Worm (Caenorhabditis elegans) whole organism, L3 larva: ENCODE data around the gene glna-1.

Experiments
- R02D3.7 ChIP-seq: fragments of 150-350 bp; optimal IDR thresholded peaks from 2 replicates; lab custom pipeline; 2014; ENCODE audit warnings: missing biosample characterization, missing genetic modification characterization
- ZK546.5 ChIP-seq: sonication (generic microtip); optimal IDR thresholded peaks from 2 replicates; lab custom pipeline; 2017; ENCODE audit warnings: missing biosample characterization, missing genetic modification characterization
- aly-2 ChIP-seq: fragments of 150-350 bp; optimal IDR thresholded peaks from 2 replicates; lab custom pipeline; 2014; ENCODE audit warnings: missing biosample characterization, missing genetic modification characterization
- ama-1 ChIP-seq: fragments of 150-350 bp; optimal IDR thresholded peaks from 2 replicates; lab custom pipeline; 2018
- ceh-28 ChIP-seq: fragments of 150-350 bp; optimal IDR thresholded peaks from 2 replicates; lab custom pipeline; 2014; ENCODE audit warnings: missing biosample characterization, missing genetic modification reagents, missing genetic modification characterization
- ceh-82 ChIP-seq: fragments of 150-350 bp; optimal IDR thresholded peaks from 2 replicates; lab custom pipeline; 2014; ENCODE audit warnings: missing biosample characterization, missing genetic modification characterization
- ceh-9 ChIP-seq: sonication (generic microtip); optimal IDR thresholded peaks from 2 replicates; lab custom pipeline; 2018; ENCODE audit warnings: missing biosample characterization, missing genetic modification characterization
- egl-5 ChIP-seq: fragments of 150-350 bp; optimal IDR thresholded peaks from 2 replicates; lab custom pipeline; 2017; ENCODE audit warnings: missing biosample characterization, missing genetic modification reagents, missing genetic modification characterization, inconsistent platforms
- elt-2 ChIP-seq: sonication (generic microtip); optimal IDR thresholded peaks from 2 replicates; lab custom pipeline; 2016; ENCODE audit warnings: missing genetic modification reagents, mild to moderate bottlenecking, missing genetic modification characterization, missing compliant biosample characterization
- elt-3 ChIP-seq, 3 experiments: fragments of 150-350 bp in 1 of 3; sonication (generic microtip) in 2 of 3; optimal IDR thresholded peaks; 2 replicates in 2 of 3; 4 replicates in 1 of 3; lab custom pipeline; 2014 to 2017; ENCODE audit warnings: missing biosample characterization in 3 of 3, missing genetic modification characterization in 3 of 3
- eor-1 ChIP-seq, 2 experiments: fragments of 150-350 bp; optimal IDR thresholded peaks; 2 replicates each; lab custom pipeline; 2014 to 2018; ENCODE audit warnings: missing biosample characterization in 2 of 2, missing genetic modification characterization in 2 of 2
- fkh-2 ChIP-seq: fragments of 150-350 bp; optimal IDR thresholded peaks from 2 replicates; lab custom pipeline; 2014; ENCODE audit warnings: missing biosample characterization, missing genetic modification reagents, missing genetic modification characterization
- fos-1 ChIP-seq: fragments of 150-350 bp; optimal IDR thresholded peaks from 2 replicates; lab custom pipeline; 2014; ENCODE audit warnings: missing biosample characterization, missing genetic modification characterization
- jun-1 ChIP-seq: fragments of 150-350 bp; optimal IDR thresholded peaks from 2 replicates; lab custom pipeline; 2014; ENCODE audit warnings: missing biosample characterization, missing genetic modification reagents, missing genetic modification characterization
- lin-15B ChIP-seq: fragments of 150-350 bp; optimal IDR thresholded peaks from 2 replicates; lab custom pipeline; 2014; ENCODE audit warnings: missing biosample characterization, missing genetic modification characterization
- lin-39 ChIP-seq: fragments of 150-350 bp; optimal IDR thresholded peaks from 2 replicates; lab custom pipeline; 2018; ENCODE audit warnings: missing biosample characterization, missing genetic modification reagents, missing genetic modification characterization
- lsy-12 ChIP-seq: sonication (generic microtip); optimal IDR thresholded peaks from 2 replicates; lab custom pipeline; 2016; ENCODE audit warnings: mild to moderate bottlenecking, missing genetic modification characterization, missing compliant biosample characterization
- mdl-1 ChIP-seq: fragments of 150-350 bp; optimal IDR thresholded peaks from 2 replicates; lab custom pipeline; 2014; ENCODE audit warnings: missing biosample characterization, missing genetic modification characterization
- nfya-1 ChIP-seq: sonication (generic microtip); optimal IDR thresholded peaks from 2 replicates; lab custom pipeline; 2017; ENCODE audit warnings: missing genetic modification characterization, mild to moderate bottlenecking, missing compliant biosample characterization, antibody characterized with exemption, moderate library complexity; ENCODE audit not compliant: insufficient read depth
- nhr-11 ChIP-seq: fragments of 150-350 bp; optimal IDR thresholded peaks from 2 replicates; lab custom pipeline; 2014; ENCODE audit warnings: missing biosample characterization, missing genetic modification characterization
- nhr-12 ChIP-seq: fragments of 150-350 bp; optimal IDR thresholded peaks from 2 replicates; lab custom pipeline; 2014; ENCODE audit warnings: missing biosample characterization, missing genetic modification characterization
- nhr-23 ChIP-seq: fragments of 150-350 bp; optimal IDR thresholded peaks from 2 replicates; lab custom pipeline; 2014; ENCODE audit warnings: missing biosample characterization, missing genetic modification reagents, missing genetic modification characterization
- nhr-237 ChIP-seq: fragments of 150-350 bp; optimal IDR thresholded peaks from 2 replicates; lab custom pipeline; 2014; ENCODE audit warnings: missing biosample characterization, missing genetic modification characterization
- nhr-25 ChIP-seq: sonication (generic microtip); optimal IDR thresholded peaks from 2 replicates; lab custom pipeline; 2017; ENCODE audit warnings: missing biosample characterization, missing genetic modification characterization
- nhr-28 ChIP-seq: fragments of 150-350 bp; optimal IDR thresholded peaks from 2 replicates; lab custom pipeline; 2014; ENCODE audit warnings: missing biosample characterization, missing genetic modification characterization
- nhr-43 ChIP-seq: sonication (generic microtip); optimal IDR thresholded peaks from 2 replicates; lab custom pipeline; 2016; ENCODE audit warnings: mild to moderate bottlenecking, missing genetic modification characterization, missing compliant biosample characterization; ENCODE audit not compliant: poor library complexity, severe bottlenecking
- nhr-77 ChIP-seq: fragments of 150-350 bp; optimal IDR thresholded peaks from 2 replicates; lab custom pipeline; 2014; ENCODE audit warnings: missing biosample characterization, missing genetic modification characterization
- pha-4 ChIP-seq: fragments of 150-350 bp; optimal IDR thresholded peaks from 2 replicates; lab custom pipeline; 2014; ENCODE audit warnings: missing biosample characterization, missing genetic modification reagents, missing genetic modification characterization
- pqm-1 ChIP-seq: fragments of 150-350 bp; optimal IDR thresholded peaks from 2 replicates; lab custom pipeline; 2017; ENCODE audit warnings: missing biosample characterization, missing genetic modification characterization, inconsistent platforms
- sea-2 ChIP-seq: fragments of 150-350 bp; sonication (generic microtip); optimal IDR thresholded peaks from 4 replicates; lab custom pipeline; 2014; ENCODE audit warnings: missing biosample characterization, missing genetic modification reagents, missing genetic modification characterization
- skn-1 ChIP-seq: fragments of 150-350 bp; optimal IDR thresholded peaks from 2 replicates; lab custom pipeline; 2014; ENCODE audit warnings: missing biosample characterization, missing genetic modification characterization
- snpc-4 ChIP-seq: fragments of 150-350 bp; optimal IDR thresholded peaks from 2 replicates; lab custom pipeline; 2014; ENCODE audit warnings: missing biosample characterization, missing genetic modification characterization
- tbx-2 ChIP-seq: sonication (generic microtip); optimal IDR thresholded peaks from 2 replicates; lab custom pipeline; 2016; ENCODE audit warnings: mild to moderate bottlenecking, missing genetic modification characterization, missing compliant biosample characterization
- unc-39 ChIP-seq: sonication (generic microtip); optimal IDR thresholded peaks from 4 replicates; lab custom pipeline; 2017; ENCODE audit warnings: missing biosample characterization, missing genetic modification characterization
- unc-62 ChIP-seq: fragments of 150-350 bp; sonication (generic microtip); optimal IDR thresholded peaks from 4 replicates; lab custom pipeline; 2014; ENCODE audit warnings: missing biosample characterization, missing genetic modification reagents, missing genetic modification characterization
- zag-1 ChIP-seq: fragments of 150-350 bp; optimal IDR thresholded peaks from 2 replicates; lab custom pipeline; 2014; ENCODE audit warnings: missing biosample characterization, missing genetic modification characterization
- ztf-11 ChIP-seq: fragments of 150-350 bp; optimal IDR thresholded peaks from 2 replicates; lab custom pipeline; 2014; ENCODE audit warnings: missing biosample characterization, missing genetic modification characterization
- ztf-4 ChIP-seq: fragments of 150-350 bp; optimal IDR thresholded peaks from 2 replicates; lab custom pipeline; 2014; ENCODE audit warnings: missing biosample characterization, missing genetic modification characterization

The glna-1 gene

ce11 chrII:14753858-14754750 is 20.8 kb upstream of the glna-1 start, which contains the start of the genes tac-1 and Y54E2A.4:
Gene tac-1 (minus strand): TSS chrII:14753877.
Gene Y54E2A.4 (plus strand): TSS chrII:14754622.
- TF ChIP-seq lin-39 (tag; lab: Kevin White, UChicago): no peak
- peak; percentile 36 for TF ChIP-seq pha-4 (tag; lab: Kevin White, UChicago)
- no peak for TF ChIP-seq nhr-11 (tag; lab: Kevin White, UChicago)
- peak; percentile 12 for TF ChIP-seq lin-15B (tag; lab: Kevin White, UChicago)

ce11 chrII:14753246-14753645 is 19.9 kb upstream of the glna-1 start:
- TF ChIP-seq ceh-28: no peak
- no peak for TF ChIP-seq ama-1 (lab: Kevin White, UChicago)
- no peak for TF ChIP-seq lin-39 (tag; lab: Kevin White, UChicago)
- TF ChIP-seq pha-4 (tag; lab: Kevin White, UChicago): no peak
- no peak for TF ChIP-seq snpc-4
- no peak for TF ChIP-seq ztf-11
- no peak for TF ChIP-seq nhr-77 (tag; lab: Kevin White, UChicago)
- TF ChIP-seq nhr-28: no peak
- no peak for TF ChIP-seq elt-2 (tag; lab: Kevin White, UChicago)
- no peak for TF ChIP-seq nfya-1
- TF ChIP-seq aly-2: no peak
- TF ChIP-seq tbx-2 (tag; lab: Kevin White, UChicago): no peak
- TF ChIP-seq nhr-43 (tag; lab: Kevin White, UChicago): no peak
- TF ChIP-seq nhr-11 (tag; lab: Kevin White, UChicago): no peak
- TF ChIP-seq lin-15B (tag; lab: Kevin White, UChicago): no peak
- TF ChIP-seq eor-1 (tag; optimal IDR thresholded peaks at IDR 0.05; lab: Kevin White, UChicago): no peak
- TF ChIP-seq unc-62: no peak
- TF ChIP-seq zag-1: no peak
- no peak for TF ChIP-seq ztf-4 (tag; lab: Kevin White, UChicago)
- no peak for TF ChIP-seq R02D3.7 (tag; lab: Kevin White, UChicago)

ce11 chrII:14752187-14752959 is 19.0 kb upstream of the glna-1 start, which contains the start of gene smg-9:
Gene smg-9 (minus strand): TSS chrII:14752849.
- TF ChIP-seq mdl-1 (tag; lab: Kevin White, UChicago) (no peak), pha-4 (tag; lab: Kevin White, UChicago) (no peak), aly-2 (no peak), ceh-28 (no peak), ZK546.5 (no peak), pqm-1 (tag; lab: Kevin White, UChicago) (no peak), ztf-4 (tag; lab: Kevin White, UChicago) (no peak), nhr-25 (no peak), zag-1 (no peak), snpc-4 (no peak), unc-62 (no peak), elt-3 (tag; optimal IDR thresholded peaks at IDR 0.05; lab: Kevin White, UChicago) (no peak), ceh-9 (no peak), unc-39 (tag; lab: Kevin White, UChicago) (no peak), nhr-43 (tag; lab: Kevin White, UChicago) (no peak), nhr-237 (tag; lab: Kevin White, UChicago) (no peak), lsy-12 (no peak), egl-5 (tag; lab: Kevin White, UChicago) (no peak)

- TF ChIP-seq fkh-2 (tag; lab: Kevin White, UChicago): no peak
- TF ChIP-seq jun-1: no peak
- TF ChIP-seq, all 47 proteins: peak for 0
These were observed 11.8 kb upstream of the glna-1 start for ce11 chrII:14745127-14745526.

ce11 chrII:14739143-14739542 is 5.8 kb upstream of the glna-1 start, which contains the start of gene npr-34:
Gene npr-34 (minus strand): TSS chrII:14739243.
- TF ChIP-seq pha-4 (tag; lab: Kevin White, UChicago) (no peak), pqm-1 (tag; lab: Kevin White, UChicago) (no peak), mdl-1 (tag; lab: Kevin White, UChicago) (no peak), fos-1 (no peak), ceh-82 (tag; lab: Kevin White, UChicago) (no peak), unc-39 (tag; lab: Kevin White, UChicago) (no peak), sea-2 (GFP tag; lab: Kevin White, UChicago) (no peak), fkh-2 (tag; lab: Kevin White, UChicago) (no peak), ceh-9 (no peak), skn-1 (tag; lab: Kevin White, UChicago) (no peak), nhr-23 (no peak), nhr-12 (tag; lab: Kevin White, UChicago) (no peak)
